Fruit fly (Drosophila melanogaster) whole organism: ENCODE data around the gene CG4730.

Experiments used
- Dll ChIP-seq: fragments of >200 bp; optimal IDR thresholded peaks from 2 replicates; lab custom pipeline; 2017
- pan ChIP-seq: fragments of >200 bp; optimal IDR thresholded peaks from 2 replicates; lab custom pipeline; 2017

- TF ChIP-seq pan (lab: Kevin White, UChicago) (no peak), Dll (lab: Kevin White, UChicago) (no peak)
Measured at dm6 chr3R:25644172-25644571, 34.3 kb downstream of the CG4730 start.
